In genomic region chr3L:15072149-15072548, dm6 we compare ENCODE assay signal across 3 fruit fly cellular contexts.
TF ChIP-seq lines count a peak whose summit lies in the region.

No protein-coding gene starts in this region.

- TF ChIP-seq CTCF in S2 (optimal IDR thresholded peaks at IDR 0.05; lab: Kevin White, UChicago): peak; percentile 53 to 68
- TF ChIP-seq CTCF in whole organism, embryonic (GFP tag; optimal IDR thresholded peaks at IDR 0.05; lab: Kevin White, UChicago): peak; percentile 77

TF ChIP-seq in whole organism, embryonic, 481 proteins besides CTCF, POLR2A, EP300 and RAD21 (continues in another document):
- TF ChIP-seq CG6791 (GFP tag; IDR thresholded peaks at IDR 0.05; lab: Robert Waterston, UW; ENCODE audit: partially characterized antibody) (peak; percentile 47; the same call in 1 of the 3 replicates), jigr1 (GFP tag; IDR thresholded peaks at IDR 0.05; lab: Robert Waterston, UW) (no peak), stc (GFP tag; IDR thresholded peaks at IDR 0.05; lab: Robert Waterston, UW) (no peak), CG10543 (GFP tag; optimal IDR thresholded peaks at IDR 0.05; lab: Kevin White, UChicago) (no peak), vvl (GFP tag; IDR thresholded peaks at IDR 0.05; lab: Robert Waterston, UW) (no peak), HLH3B (GFP tag; IDR thresholded peaks at IDR 0.05; lab: Robert Waterston, UW) (no peak), ab (GFP tag; optimal IDR thresholded peaks at IDR 0.05; lab: Kevin White, UChicago) (no peak), GATAe (GFP tag; conservative IDR thresholded peaks at IDR 0.05; lab: Robert Waterston, UW) (no peak), HmgZ (tag; optimal IDR thresholded peaks at IDR 0.05; lab: Kevin White, UChicago) (no peak), Opbp (GFP tag; IDR thresholded peaks at IDR 0.05; lab: Robert Waterston, UW; ENCODE audit: partially characterized antibody) (no peak), Dref (GFP tag; IDR thresholded peaks at IDR 0.05; lab: Robert Waterston, UW) (no peak), Sry-δ (GFP tag; optimal IDR thresholded peaks at IDR 0.05; lab: Kevin White, UChicago) (peak; percentile 7), CG32532 (GFP tag; IDR thresholded peaks at IDR 0.05; lab: Robert Waterston, UW) (0 out of 2 replicates have a peak, but pooled peaks have one; percentile 10), E2f2 (GFP tag; IDR thresholded peaks at IDR 0.05; lab: Robert Waterston, UW) (peak; percentile 42; the same call in 1 of the 2 replicates), knrl (GFP tag; IDR thresholded peaks at IDR 0.05; lab: Robert Waterston, UW; ENCODE audit: partially characterized antibody) (0 out of 3 replicates have a peak, but pooled peaks have one; percentile 26), seq (GFP tag; IDR thresholded peaks at IDR 0.05; lab: Robert Waterston, UW) (no peak), CG4360 (GFP tag; IDR thresholded peaks at IDR 0.05; lab: Robert Waterston, UW) (no peak), gem (tag; optimal IDR thresholded peaks at IDR 0.05; lab: Kevin White, UChicago) (no peak), CG16815 (GFP tag; optimal IDR thresholded peaks at IDR 0.05; lab: Kevin White, UChicago) (no peak), mld (GFP tag; IDR thresholded peaks at IDR 0.05; lab: Robert Waterston, UW; ENCODE audit: partially characterized antibody) (no peak), ap (GFP tag; IDR thresholded peaks at IDR 0.05; lab: Robert Waterston, UW) (no peak), mam (GFP tag; optimal IDR thresholded peaks at IDR 0.05; lab: Kevin White, UChicago) (no peak), Dp (GFP tag; optimal IDR thresholded peaks at IDR 0.05; lab: Kevin White, UChicago) (peak; percentile 5), gcm (GFP tag; optimal IDR thresholded peaks at IDR 0.05; lab: Kevin White, UChicago) (peak; percentile 11), CG12391 (tag; optimal IDR thresholded peaks at IDR 0.05; lab: Kevin White, UChicago) (no peak), CG2120 (GFP tag; optimal IDR thresholded peaks at IDR 0.05; lab: Kevin White, UChicago) (no peak), ci (GFP tag; IDR thresholded peaks at IDR 0.05; lab: Robert Waterston, UW) (0 out of 3 replicates have a peak, but pooled peaks have one; percentile 41), ro (GFP tag; IDR thresholded peaks at IDR 0.05; lab: Robert Waterston, UW) (no peak), CG18619 (GFP tag; optimal IDR thresholded peaks at IDR 0.05; lab: Kevin White, UChicago) (no peak), Trl (optimal IDR thresholded peaks at IDR 0.05; lab: Kevin White, UChicago) (peak; percentile 32 to 37), Trl (GFP tag; optimal IDR thresholded peaks at IDR 0.05; lab: Kevin White, UChicago) (no peak), CG31365 (tag; optimal IDR thresholded peaks at IDR 0.05; lab: Kevin White, UChicago) (peak; percentile 3), CG33557 (GFP tag; optimal IDR thresholded peaks at IDR 0.05; lab: Kevin White, UChicago) (no peak), nerfin-2 (GFP tag; IDR thresholded peaks at IDR 0.05; lab: Robert Waterston, UW; ENCODE audit: partially characterized antibody) (0 out of 2 replicates have a peak, but pooled peaks have one; percentile 25), stwl (tag; optimal IDR thresholded peaks at IDR 0.05; lab: Kevin White, UChicago) (peak; percentile 46), ash1 (GFP tag; optimal IDR thresholded peaks at IDR 0.05; lab: Kevin White, UChicago) (no peak), ato (GFP tag; IDR thresholded peaks at IDR 0.05; lab: Robert Waterston, UW; ENCODE audit: partially characterized antibody) (0 out of 2 replicates have a peak, but pooled peaks have one; percentile 46), CG4854 (GFP tag; optimal IDR thresholded peaks at IDR 0.05; lab: Kevin White, UChicago) (no peak), Ets65A (GFP tag; lab: Kevin White, UChicago) (no peak), HmgD (GFP tag; optimal IDR thresholded peaks at IDR 0.05; lab: Kevin White, UChicago) (peak; percentile 0), pb (GFP tag; optimal IDR thresholded peaks at IDR 0.05; lab: Kevin White, UChicago) (no peak), CG3995 (GFP tag; optimal IDR thresholded peaks at IDR 0.05; lab: Kevin White, UChicago) (no peak), CG8924 (tag; optimal IDR thresholded peaks at IDR 0.05; lab: Kevin White, UChicago) (no peak), CG3163 (GFP tag; optimal IDR thresholded peaks at IDR 0.05; lab: Kevin White, UChicago) (peak; percentile 74)

TF ChIP-seq in whole organism, wandering third instar larva, 38 proteins besides CTCF, POLR2A, EP300 and RAD21:
- TF ChIP-seq Jra (GFP tag; optimal IDR thresholded peaks at IDR 0.05; lab: Kevin White, UChicago): no peak
- peak; percentile 84 for TF ChIP-seq Myc (optimal IDR thresholded peaks at IDR 0.05; lab: Kevin White, UChicago)
TF ChIP-seq in whole organism, wandering third instar larva: peak in this region for 1.
